Worm (Caenorhabditis elegans) whole organism, L1 larva: ENCODE results near the gene oig-8.

ENCODE experiments used
- ceh-82 ChIP-seq, 3 experiments: fragments of 150-350 bp in 1 of 3; sonication (generic microtip) in 2 of 3; optimal IDR thresholded peaks; 2 replicates each; lab custom pipeline; 2014 to 2017; ENCODE audit warnings: missing biosample characterization in 3 of 3, missing genetic modification characterization in 3 of 3
- egl-27 ChIP-seq, 2 experiments: fragments of 150-350 bp in 1 of 2; sonication (generic microtip); optimal IDR thresholded peaks; 3 replicates each; lab custom pipeline; 2017 to 2018; ENCODE audit warnings: missing biosample characterization in 2 of 2, missing genetic modification characterization in 2 of 2, missing genetic modification reagents in 2 of 2

DNA sequence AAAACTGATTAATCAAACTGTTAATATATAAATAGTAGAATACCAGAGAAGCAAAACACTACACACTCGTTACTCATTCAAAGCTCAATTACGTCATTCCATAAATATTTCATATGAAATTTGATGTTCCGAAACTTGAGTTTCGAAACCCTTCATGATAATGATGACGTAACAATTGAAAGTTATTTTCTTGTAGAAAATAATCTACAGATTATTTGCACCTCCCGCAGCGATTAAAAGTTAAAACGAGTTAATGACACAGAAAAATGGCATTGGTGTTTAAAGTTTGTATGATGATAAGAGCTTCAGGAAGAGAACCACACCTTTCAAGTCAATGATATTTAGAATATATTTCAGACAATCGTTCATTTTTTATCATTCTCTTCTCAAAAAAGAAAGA lies 25.0 kb upstream of the oig-8 start, which contains the start of gene H43E16.1:
- no peak for TF ChIP-seq egl-27 (tag; optimal IDR thresholded peaks at IDR 0.05; lab: Kevin White, UChicago)
- TF ChIP-seq ceh-82 (tag; optimal IDR thresholded peaks at IDR 0.05; lab: Kevin White, UChicago), result no peak
